Fruit fly (Drosophila melanogaster) whole organism, embryonic: ENCODE data around the gene PXo.

Source experiments
- C15 ChIP-seq: fragments of 200-800 bp; sonication (Bioruptor generic); IDR thresholded peaks from 3 replicates; pipeline ENCODE4 v1.3.6; 2022; ENCODE audit warnings: missing biosample characterization, missing genetic modification characterization
- CG10209 ChIP-seq: fragments of 200-800 bp; sonication (Bioruptor generic); optimal IDR thresholded peaks from 3 replicates; lab custom pipeline; 2017; ENCODE audit warnings: missing biosample characterization, mild to moderate bottlenecking, missing genetic modification characterization, missing genetic modification reagents
- CG11093 ChIP-seq: fragments of 200-800 bp; sonication (Bioruptor generic); IDR thresholded peaks from 3 replicates; pipeline ENCODE4 v1.3.6; 2022; ENCODE audit warnings: missing biosample characterization, missing genetic modification characterization
- CG11456 ChIP-seq: fragments of 200-800 bp; sonication (Bioruptor generic); IDR thresholded peaks from 3 replicates; pipeline ENCODE4 v1.3.6; 2022; ENCODE audit warnings: missing biosample characterization, missing genetic modification characterization
- CG13775 ChIP-seq: fragments of 200-800 bp; sonication (Bioruptor generic); optimal IDR thresholded peaks from 3 replicates; lab custom pipeline; 2017; ENCODE audit warnings: missing biosample characterization, mild to moderate bottlenecking, missing genetic modification characterization
- CG14441 ChIP-seq: fragments of 200-800 bp; sonication (Bioruptor generic); IDR thresholded peaks from 2 replicates; pipeline ENCODE4 v1.3.6; 2022; ENCODE audit warnings: missing biosample characterization, missing genetic modification characterization
- CG14667 ChIP-seq: fragments of 200-800 bp; sonication (Bioruptor generic); IDR thresholded peaks from 2 replicates; pipeline ENCODE4 v1.3.6; 2022; ENCODE audit warnings: missing biosample characterization, missing genetic modification characterization
- CG18011 ChIP-seq: fragments of 200-800 bp; sonication (Bioruptor generic); optimal IDR thresholded peaks from 2 replicates; lab custom pipeline; 2017; ENCODE audit warnings: missing biosample characterization, missing genetic modification characterization, mild to moderate bottlenecking, moderate library complexity, missing genotype
- CG2712 ChIP-seq: fragments of 200-800 bp; optimal IDR thresholded peaks from 3 replicates; lab custom pipeline; 2019; ENCODE audit warnings: missing biosample characterization, mild to moderate bottlenecking, missing genetic modification characterization, moderate library complexity
- CG2875 ChIP-seq: fragments of 200-800 bp; sonication (Bioruptor generic); optimal IDR thresholded peaks from 2 replicates; lab custom pipeline; 2017; ENCODE audit warnings: missing biosample characterization, mild to moderate bottlenecking, missing genetic modification characterization, missing genetic modification reagents
- CG30403 ChIP-seq: fragments of 200-800 bp; sonication (Bioruptor generic); optimal IDR thresholded peaks from 3 replicates; lab custom pipeline; 2016; ENCODE audit warnings: missing biosample characterization, missing genetic modification characterization
- CG4617 ChIP-seq: fragments of 200-800 bp; sonication (Bioruptor generic); optimal IDR thresholded peaks from 3 replicates; lab custom pipeline; 2016; ENCODE audit warnings: missing biosample characterization, missing genetic modification characterization, borderline replicate concordance
- CG4707 ChIP-seq: fragments of 200-800 bp; sonication (Bioruptor generic); optimal IDR thresholded peaks from 2 replicates; lab custom pipeline; 2018; ENCODE audit warnings: missing biosample characterization, mild to moderate bottlenecking, missing genetic modification characterization, moderate library complexity
- CG5180 ChIP-seq: fragments of 200-800 bp; sonication (Bioruptor generic); optimal IDR thresholded peaks from 3 replicates; lab custom pipeline; 2017; ENCODE audit warnings: missing biosample characterization, missing genetic modification characterization, mild to moderate bottlenecking, moderate library complexity, missing genetic modification reagents
- CG6254 ChIP-seq: fragments of 200-800 bp; sonication (Bioruptor generic); optimal IDR thresholded peaks from 3 replicates; lab custom pipeline; 2017; ENCODE audit warnings: mild to moderate bottlenecking, missing biosample characterization, missing genetic modification reagents, missing genetic modification characterization
- CG7357 ChIP-seq: fragments of 200-800 bp; sonication (Bioruptor generic); IDR thresholded peaks from 3 replicates; pipeline ENCODE4 v1.3.6; 2022; ENCODE audit warnings: missing biosample characterization, missing genetic modification characterization
- CG7786 ChIP-seq: fragments of 200-800 bp; sonication (Bioruptor generic); optimal IDR thresholded peaks from 2 replicates; lab custom pipeline; 2016; ENCODE audit warnings: missing biosample characterization, missing genetic modification characterization
- CG7987 ChIP-seq: fragments of 200-800 bp; sonication (Bioruptor generic); optimal IDR thresholded peaks from 2 replicates; lab custom pipeline; 2018; ENCODE audit warnings: missing biosample characterization, mild to moderate bottlenecking, missing genetic modification characterization, moderate library complexity
- CG8089 ChIP-seq: fragments of 200-800 bp; sonication (Bioruptor generic); optimal IDR thresholded peaks from 3 replicates; lab custom pipeline; 2016; ENCODE audit warnings: missing biosample characterization, missing genetic modification characterization
- CG8924 ChIP-seq: fragments of 200-800 bp; optimal IDR thresholded peaks from 3 replicates; lab custom pipeline; 2019; ENCODE audit warnings: missing biosample characterization, mild to moderate bottlenecking, missing genetic modification characterization, moderate library complexity
- CG9215 ChIP-seq: fragments of 200-800 bp; sonication (Bioruptor generic); IDR thresholded peaks from 2 replicates; pipeline ENCODE4 v1.3.6; 2022; ENCODE audit warnings: missing biosample characterization, missing genetic modification characterization
- CG9876 ChIP-seq: fragments of 200-800 bp; sonication (Bioruptor generic); optimal IDR thresholded peaks from 2 replicates; lab custom pipeline; 2016; ENCODE audit warnings: missing biosample characterization, missing genetic modification characterization
- Dad ChIP-seq: fragments of 200-800 bp; sonication (Bioruptor generic); optimal IDR thresholded peaks from 3 replicates; lab custom pipeline; 2016; ENCODE audit warnings: missing biosample characterization, missing genetic modification characterization
- GATAe ChIP-seq: fragments of 200-800 bp; sonication (Bioruptor generic); conservative IDR thresholded peaks from 2 replicates; pipeline ENCODE4 v1.3.6; 2022; ENCODE audit warnings: missing biosample characterization, missing genetic modification characterization
- HLH54F ChIP-seq: fragments of 200-800 bp; sonication (Bioruptor generic); optimal IDR thresholded peaks from 3 replicates; lab custom pipeline; 2016; ENCODE audit warnings: missing biosample characterization, missing genetic modification characterization
- MESR4 ChIP-seq: fragments of 200-800 bp; sonication (Bioruptor generic); optimal IDR thresholded peaks from 2 replicates; lab custom pipeline; 2018; ENCODE audit warnings: missing biosample characterization, mild to moderate bottlenecking, missing genetic modification characterization, moderate library complexity
- Med ChIP-seq: fragments of 200-800 bp; sonication (Bioruptor generic); peaks from one replicate; lab custom pipeline; 2016; ENCODE audit warnings: missing biosample characterization, missing genetic modification characterization, mild to moderate bottlenecking, inconsistent platforms, moderate library complexity
- Myb ChIP-seq: fragments of 200-800 bp; sonication (Bioruptor generic); optimal IDR thresholded peaks from 2 replicates; lab custom pipeline; 2016; ENCODE audit warnings: missing biosample characterization, missing genetic modification characterization
- Scr ChIP-seq: fragments of 200-800 bp; sonication (Bioruptor generic); IDR thresholded peaks from 2 replicates; pipeline ENCODE4 v1.3.6; 2022; ENCODE audit warnings: missing biosample characterization, missing genetic modification characterization; ENCODE audit not compliant: partially characterized antibody
- Spps ChIP-seq: fragments of 200-800 bp; sonication (Bioruptor generic); optimal IDR thresholded peaks from 2 replicates; lab custom pipeline; 2018; ENCODE audit warnings: missing biosample characterization, mild to moderate bottlenecking, missing genetic modification characterization
- Sry-β ChIP-seq: fragments of 200-800 bp; sonication (Bioruptor generic); optimal IDR thresholded peaks from 2 replicates; lab custom pipeline; 2018; ENCODE audit warnings: missing biosample characterization, mild to moderate bottlenecking, missing genetic modification characterization, moderate library complexity
- caup ChIP-seq: fragments of 200-800 bp; sonication (Bioruptor generic); optimal IDR thresholded peaks from 3 replicates; lab custom pipeline; 2017; ENCODE audit warnings: missing biosample characterization, mild to moderate bottlenecking, missing genetic modification characterization, moderate library complexity; ENCODE audit not compliant: severe bottlenecking
- da ChIP-seq: fragments of 200-800 bp; sonication (Bioruptor generic); optimal IDR thresholded peaks from 2 replicates; lab custom pipeline; 2016; ENCODE audit warnings: missing biosample characterization, missing genetic modification characterization
- ems ChIP-seq: fragments of 200-800 bp; sonication (Bioruptor generic); optimal IDR thresholded peaks from 3 replicates; lab custom pipeline; 2016; ENCODE audit warnings: missing biosample characterization, missing genetic modification characterization
- fru ChIP-seq: fragments of >200 bp; optimal IDR thresholded peaks from 2 replicates; lab custom pipeline; 2017
- gfzf ChIP-seq: fragments of 200-800 bp; sonication (Bioruptor generic); optimal IDR thresholded peaks from 2 replicates; lab custom pipeline; 2016; ENCODE audit warnings: missing biosample characterization, mild to moderate bottlenecking, missing genetic modification characterization, moderate library complexity
- mld ChIP-seq: fragments of 200-800 bp; sonication (Bioruptor generic); IDR thresholded peaks from 3 replicates; pipeline ENCODE4 v1.3.6; 2022; ENCODE audit warnings: missing biosample characterization, missing genetic modification characterization; ENCODE audit not compliant: partially characterized antibody
- nerfin-1 ChIP-seq: fragments of 200-800 bp; sonication (Bioruptor generic); optimal IDR thresholded peaks from 3 replicates; lab custom pipeline; 2019; ENCODE audit warnings: missing biosample characterization, mild to moderate bottlenecking, missing genetic modification characterization, moderate library complexity
- nerfin-2 ChIP-seq: fragments of 200-800 bp; sonication (Bioruptor generic); IDR thresholded peaks from 2 replicates; pipeline ENCODE4 v1.3.6; 2022; ENCODE audit warnings: missing biosample characterization, missing genetic modification characterization; ENCODE audit not compliant: partially characterized antibody
- pb ChIP-seq: fragments of 200-800 bp; sonication (Bioruptor generic); optimal IDR thresholded peaks from 3 replicates; lab custom pipeline; 2016; ENCODE audit warnings: missing biosample characterization, missing genetic modification characterization
- pros ChIP-seq: fragments of 200-800 bp; sonication (Bioruptor generic); optimal IDR thresholded peaks from 3 replicates; lab custom pipeline; 2019; ENCODE audit warnings: missing biosample characterization, mild to moderate bottlenecking, missing genetic modification characterization, moderate library complexity
- psq ChIP-seq: fragments of 200-800 bp; sonication (Bioruptor generic); optimal IDR thresholded peaks from 2 replicates; lab custom pipeline; 2017; ENCODE audit warnings: missing biosample characterization, missing genetic modification characterization
- rib ChIP-seq: fragments of 200-800 bp; sonication (Bioruptor generic); IDR thresholded peaks from 2 replicates; pipeline ENCODE4 v1.3.6; 2022; ENCODE audit warnings: missing biosample characterization, missing genetic modification characterization
- scrt ChIP-seq: fragments of 200-800 bp; sonication (Bioruptor generic); optimal IDR thresholded peaks from 2 replicates; lab custom pipeline; 2018; ENCODE audit warnings: missing biosample characterization, mild to moderate bottlenecking, missing genetic modification characterization, moderate library complexity
- sens ChIP-seq: fragments of 200-800 bp; sonication (Bioruptor generic); peaks from one replicate; lab custom pipeline; 2016; ENCODE audit warnings: missing biosample characterization, missing genetic modification characterization
- sisA ChIP-seq: fragments of 200-800 bp; sonication (Bioruptor generic); IDR thresholded peaks from 2 replicates; pipeline ENCODE4 v1.3.6; 2022; ENCODE audit warnings: missing biosample characterization, missing genetic modification characterization
- sob ChIP-seq: fragments of 200-800 bp; sonication (Bioruptor generic); IDR thresholded peaks from 2 replicates; pipeline ENCODE4 v1.3.6; 2022; ENCODE audit warnings: missing biosample characterization, missing genetic modification characterization
- tin ChIP-seq: fragments of 200-800 bp; sonication (Bioruptor generic); optimal IDR thresholded peaks from 3 replicates; lab custom pipeline; 2016; ENCODE audit warnings: missing biosample characterization, missing genetic modification characterization
- tio ChIP-seq: fragments of 200-800 bp; sonication (Bioruptor generic); optimal IDR thresholded peaks from 2 replicates; lab custom pipeline; 2017; ENCODE audit warnings: missing biosample characterization, missing genetic modification characterization, inconsistent platforms
- yki ChIP-seq: fragments of >200 bp; optimal IDR thresholded peaks from 3 replicates; lab custom pipeline; 2018

The PXo gene

dm6 chr3L:5869614-5870204, 51.4 kb downstream of the PXo start (continued):
- TF ChIP-seq Dad (GFP tag; lab: Kevin White, UChicago) (peak; percentile 62), CG6254 (GFP tag; lab: Kevin White, UChicago) (no peak), scrt (GFP tag; lab: Kevin White, UChicago) (peak; percentile 34), CG4617 (GFP tag; lab: Kevin White, UChicago) (peak; percentile 54), tin (GFP tag; lab: Kevin White, UChicago) (peak; percentile 88), Spps (tag; lab: Kevin White, UChicago) (peak; percentile 57), CG8089 (GFP tag; lab: Kevin White, UChicago) (no peak), sob (GFP tag; lab: Robert Waterston, UW) (peak; percentile 85), CG13775 (peak; percentile 1), CG14667 (peak; percentile 59), pros (no peak), CG7786 (no peak), Scr (GFP tag; lab: Robert Waterston, UW) (peak; percentile 23; the same call in 1 of the 2 replicates), CG30403 (GFP tag; lab: Kevin White, UChicago) (peak; percentile 56), tio (GFP tag; lab: Kevin White, UChicago) (peak; percentile 15), HLH54F (GFP tag; lab: Kevin White, UChicago) (peak; percentile 34), CG14441 (GFP tag; lab: Robert Waterston, UW) (peak; percentile 77), psq (no peak), nerfin-1 (tag; lab: Kevin White, UChicago) (peak; percentile 33), CG2712 (tag; lab: Kevin White, UChicago) (peak; percentile 78), C15 (GFP tag; lab: Robert Waterston, UW) (no peak), caup (GFP tag; lab: Kevin White, UChicago) (peak; percentile 54), CG7357 (GFP tag; lab: Robert Waterston, UW) (peak; percentile 35; the same call in 1 of the 3 replicates), CG7987 (GFP tag; lab: Kevin White, UChicago) (peak; percentile 93), rib (no peak), CG4707 (no peak), Sry-β (GFP tag; lab: Kevin White, UChicago) (peak; percentile 9), CG9215 (GFP tag; lab: Robert Waterston, UW) (peak; percentile 55; the same call in 1 of the 2 replicates), GATAe (GFP tag; lab: Robert Waterston, UW) (no peak), nerfin-2 (GFP tag; lab: Robert Waterston, UW) (no peak), fru (lab: Kevin White, UChicago) (no peak), sens (GFP tag; lab: Kevin White, UChicago) (peak; percentile 92), CG2875 (GFP tag; lab: Kevin White, UChicago) (no peak), CG11456 (GFP tag; lab: Robert Waterston, UW) (peak; percentile 97), yki (lab: Kevin White, UChicago) (no peak), gfzf (peak; percentile 4), MESR4 (GFP tag; lab: Kevin White, UChicago) (no peak), ems (GFP tag; lab: Kevin White, UChicago) (peak; percentile 59), da (GFP tag; lab: Kevin White, UChicago) (no peak), CG5180 (peak; percentile 32), sisA (GFP tag; lab: Robert Waterston, UW) (peak; percentile 83), pb (peak; percentile 63), Myb (peak; percentile 18), CG8924 (tag; lab: Kevin White, UChicago) (peak; percentile 15), mld (GFP tag; lab: Robert Waterston, UW) (no peak), Med (no peak), CG18011 (peak; percentile 99), CG10209 (GFP tag; lab: Kevin White, UChicago) (peak; percentile 53), CG9876 (peak; percentile 61), CG11093 (GFP tag; lab: Robert Waterston, UW) (peak; percentile 37; the same call in 1 of the 3 replicates)
